Fruit fly (Drosophila melanogaster): ENCODE results near the gene Hmgcr.

dm6 chr3R:23783403-23783757 is 50.3 kb downstream of the Hmgcr start:
- TF ChIP-seq aop (GFP tag; IDR thresholded peaks at IDR 0.05) = no peak
- no peak for TF ChIP-seq Jarid2 (GFP tag; optimal IDR thresholded peaks at IDR 0.05)
- no peak for TF ChIP-seq fru (optimal IDR thresholded peaks at IDR 0.05)
- no peak for TF ChIP-seq Rx (GFP tag; IDR thresholded peaks at IDR 0.05)
- no peak for TF ChIP-seq h (optimal IDR thresholded peaks at IDR 0.05)
- TF ChIP-seq Fer3 (tag; optimal IDR thresholded peaks at IDR 0.05) = no peak
- TF ChIP-seq yki (optimal IDR thresholded peaks at IDR 0.05) = no peak
